Worm (Caenorhabditis elegans) whole organism, L4 larva: ENCODE results near the gene sra-10.

Experiments used
- F10B5.3 ChIP-seq: sonication (generic microtip); optimal IDR thresholded peaks from 2 replicates; lab custom pipeline; 2016; ENCODE audit warnings: mild to moderate bottlenecking, missing genetic modification characterization, missing compliant biosample characterization
- F37D6.2 ChIP-seq: sonication (generic microtip); optimal IDR thresholded peaks from 2 replicates; lab custom pipeline; 2016; ENCODE audit warnings: mild to moderate bottlenecking, missing genetic modification characterization, missing compliant biosample characterization
- F44E2.7 ChIP-seq: fragments of 200-800 bp; sonication (Bioruptor generic); IDR thresholded peaks from 2 replicates; pipeline ENCODE4 v2.1.2; 2022; ENCODE audit warnings: missing genetic modification characterization, missing compliant biosample characterization
- F49E8.2 ChIP-seq: sonication (generic microtip); optimal IDR thresholded peaks from 2 replicates; lab custom pipeline; 2016; ENCODE audit warnings: missing compliant biosample characterization, mild to moderate bottlenecking, missing genetic modification characterization, borderline replicate concordance
- R02D3.7 ChIP-seq: fragments of 150-350 bp; sonication (generic microtip); optimal IDR thresholded peaks from 3 replicates; lab custom pipeline; 2014; ENCODE audit warnings: missing biosample characterization, missing genetic modification characterization
- T20F7.1 ChIP-seq: fragments of 200-800 bp; sonication (Bioruptor generic); optimal IDR thresholded peaks from 2 replicates; lab custom pipeline; 2018; ENCODE audit warnings: mild to moderate bottlenecking, missing genetic modification characterization, missing compliant biosample characterization
- Y48G9A.11 ChIP-seq: fragments of 200-800 bp; sonication (Bioruptor generic); IDR thresholded peaks from 2 replicates; pipeline ENCODE4 v1.3.6; 2022; ENCODE audit warnings: missing genetic modification reagents, missing genetic modification characterization, missing compliant biosample characterization
- Y75B8A.6 ChIP-seq: fragments of 200-800 bp; sonication (Bioruptor generic); IDR thresholded peaks from 2 replicates; pipeline ENCODE4 v1.3.6; 2022; ENCODE audit warnings: missing genetic modification reagents, missing genetic modification characterization, missing compliant biosample characterization
- ZK337.2 ChIP-seq: fragments of 200-800 bp; sonication (Bioruptor generic); IDR thresholded peaks from 2 replicates; pipeline ENCODE4 v1.3.6; 2022; ENCODE audit warnings: missing genetic modification reagents, missing genetic modification characterization, missing compliant biosample characterization
- aha-1 ChIP-seq: fragments of 150-350 bp; peaks from one replicate; lab custom pipeline; 2014; ENCODE audit warnings: missing biosample characterization, missing genetic modification characterization
- ama-1 ChIP-seq: fragments of 150-350 bp; optimal IDR thresholded peaks from 2 replicates; lab custom pipeline; 2014; ENCODE audit warnings: inconsistent platforms, mixed read lengths
- ceh-20 ChIP-seq: fragments of 200-800 bp; sonication (Bioruptor generic); IDR thresholded peaks from 2 replicates; pipeline ENCODE4 v1.3.6; 2022; ENCODE audit warnings: missing genetic modification reagents, missing genetic modification characterization, missing compliant biosample characterization
- ceh-44 ChIP-seq: fragments of 200-800 bp; sonication (Bioruptor generic); IDR thresholded peaks from 2 replicates; pipeline ENCODE4 v1.3.6; 2022; ENCODE audit warnings: missing genetic modification reagents, missing genetic modification characterization, missing compliant biosample characterization
- ctbp-1 ChIP-seq: fragments of 200-800 bp; sonication (Bioruptor generic); IDR thresholded peaks from 2 replicates; pipeline ENCODE4 v1.3.6; 2022; ENCODE audit warnings: missing genetic modification reagents, missing genetic modification characterization, missing compliant biosample characterization
- dmd-6 ChIP-seq: fragments of 200-800 bp; sonication (Bioruptor generic); IDR thresholded peaks from 2 replicates; pipeline ENCODE4 v1.3.6; 2022; ENCODE audit warnings: missing genetic modification reagents, missing genetic modification characterization, missing compliant biosample characterization
- dmd-9 ChIP-seq: fragments of 200-800 bp; sonication (Bioruptor generic); IDR thresholded peaks from 2 replicates; pipeline ENCODE4 v1.3.6; 2022; ENCODE audit warnings: missing genetic modification reagents, missing genetic modification characterization, missing compliant biosample characterization
- egl-43 ChIP-seq: fragments of 200-800 bp; sonication (Bioruptor generic); IDR thresholded peaks from 2 replicates; pipeline ENCODE4 v1.3.6; 2022; ENCODE audit warnings: missing genetic modification reagents, missing genetic modification characterization, missing compliant biosample characterization
- fos-1 ChIP-seq: fragments of 150-350 bp; optimal IDR thresholded peaks from 2 replicates; lab custom pipeline; 2014; ENCODE audit warnings: missing biosample characterization, missing genetic modification characterization
- hif-1 ChIP-seq, 2 experiments: sonication (generic microtip); optimal IDR thresholded peaks; 2 replicates each; lab custom pipeline; 2016 to 2017; ENCODE audit warnings: missing compliant biosample characterization in 2 of 2, missing genetic modification characterization in 2 of 2, missing genetic modification reagents in 2 of 2, missing genotype in 2 of 2, mild to moderate bottlenecking in 1 of 2
- hlh-30 ChIP-seq: sonication (generic microtip); optimal IDR thresholded peaks from 2 replicates; lab custom pipeline; 2017; ENCODE audit warnings: antibody characterized with exemption, mild to moderate bottlenecking, missing genetic modification characterization, missing compliant biosample characterization; ENCODE audit not compliant: insufficient read depth
- jun-1 ChIP-seq: fragments of 150-350 bp; optimal IDR thresholded peaks from 2 replicates; lab custom pipeline; 2014; ENCODE audit warnings: missing biosample characterization, missing genetic modification reagents, missing genetic modification characterization
- lin-1 ChIP-seq: fragments of 200-800 bp; sonication (Bioruptor generic); IDR thresholded peaks from 2 replicates; pipeline ENCODE4 v1.3.6; 2022; ENCODE audit warnings: missing genetic modification reagents, missing genetic modification characterization, missing compliant biosample characterization
- lin-29 ChIP-seq: fragments of 200-800 bp; sonication (Bioruptor generic); IDR thresholded peaks from 2 replicates; pipeline ENCODE4 v1.3.6; 2022; ENCODE audit warnings: missing genetic modification reagents, missing genetic modification characterization, missing compliant biosample characterization
- lin-38 ChIP-seq: fragments of 200-800 bp; sonication (Bioruptor generic); IDR thresholded peaks from 2 replicates; pipeline ENCODE4 v1.3.6; 2022; ENCODE audit warnings: missing genetic modification reagents, missing genetic modification characterization, missing compliant biosample characterization
- madf-5 ChIP-seq, 2 experiments: fragments of 200-800 bp; sonication (Bioruptor generic); IDR thresholded peaks; 2 replicates each; pipeline ENCODE4 v1.3.6; 2022; ENCODE audit warnings: missing compliant biosample characterization in 2 of 2, missing genetic modification characterization in 2 of 2
- madf-9 ChIP-seq: fragments of 200-800 bp; sonication (Bioruptor generic); conservative IDR thresholded peaks from 2 replicates; pipeline ENCODE4 v1.3.6; 2022; ENCODE audit warnings: missing genetic modification reagents, missing genetic modification characterization, missing compliant biosample characterization
- mdt-29 ChIP-seq: fragments of 200-800 bp; sonication (Bioruptor generic); IDR thresholded peaks from 2 replicates; pipeline ENCODE4 v1.3.6; 2022; ENCODE audit warnings: missing genetic modification reagents, missing genetic modification characterization, missing compliant biosample characterization
- mep-1 ChIP-seq: fragments of 150-350 bp; sonication (generic microtip); optimal IDR thresholded peaks from 3 replicates; lab custom pipeline; 2014; ENCODE audit warnings: missing biosample characterization, missing genetic modification characterization
- mxl-2 ChIP-seq: fragments of 200-800 bp; sonication (Bioruptor generic); conservative IDR thresholded peaks from 2 replicates; pipeline ENCODE4 v1.3.6; 2022; ENCODE audit warnings: missing genetic modification reagents, missing genetic modification characterization, missing compliant biosample characterization
- nhr-111 ChIP-seq: fragments of 200-800 bp; sonication (Bioruptor generic); optimal IDR thresholded peaks from 2 replicates; lab custom pipeline; 2018; ENCODE audit warnings: mild to moderate bottlenecking, missing genetic modification characterization, missing compliant biosample characterization
- nhr-42 ChIP-seq: fragments of 200-800 bp; sonication (Bioruptor generic); IDR thresholded peaks from 2 replicates; pipeline ENCODE4 v1.3.6; 2022; ENCODE audit warnings: missing genetic modification characterization, missing compliant biosample characterization
- nhr-76 ChIP-seq: fragments of 150-350 bp; optimal IDR thresholded peaks from 2 replicates; lab custom pipeline; 2014; ENCODE audit warnings: missing biosample characterization, missing genetic modification characterization
- pha-4 ChIP-seq, 2 experiments: fragments of 150-350 bp in 1 of 2; fragments of 200-800 bp in 1 of 2; sonication (Bioruptor generic) in 1 of 2; IDR thresholded peaks in 1 of 2; optimal IDR thresholded peaks in 1 of 2; 2 replicates each; pipeline versions ENCODE4 v1.3.6 to Lab custom; 2014 to 2022; ENCODE audit warnings: missing genetic modification characterization in 2 of 2, missing genetic modification reagents in 2 of 2, missing biosample characterization in 1 of 2, missing compliant biosample characterization in 1 of 2
- php-3 ChIP-seq: fragments of 200-800 bp; sonication (Bioruptor generic); IDR thresholded peaks from 2 replicates; pipeline ENCODE4 v1.3.6; 2022; ENCODE audit warnings: missing genetic modification reagents, missing genetic modification characterization, missing compliant biosample characterization
- rbr-2 ChIP-seq: sonication (generic microtip); optimal IDR thresholded peaks from 2 replicates; lab custom pipeline; 2016; ENCODE audit warnings: missing genotype, missing genetic modification characterization, missing compliant biosample characterization
- set-16 ChIP-seq: fragments of 200-800 bp; sonication (Bioruptor generic); IDR thresholded peaks from 2 replicates; pipeline ENCODE4 v1.3.6; 2022; ENCODE audit warnings: missing genetic modification reagents, missing genetic modification characterization, missing compliant biosample characterization
- skn-1 ChIP-seq: fragments of 150-350 bp; optimal IDR thresholded peaks from 2 replicates; lab custom pipeline; 2014; ENCODE audit warnings: missing biosample characterization, missing genetic modification characterization
- spr-1 ChIP-seq: sonication (generic microtip); optimal IDR thresholded peaks from 2 replicates; lab custom pipeline; 2016; ENCODE audit warnings: mild to moderate bottlenecking, missing genetic modification characterization, missing compliant biosample characterization
- vab-7 ChIP-seq: fragments of 200-800 bp; sonication (Bioruptor generic); IDR thresholded peaks from 2 replicates; pipeline ENCODE4 v1.3.6; 2022; ENCODE audit warnings: missing genetic modification reagents, missing genetic modification characterization, missing compliant biosample characterization
- zip-11 ChIP-seq: fragments of 200-800 bp; sonication (Bioruptor generic); IDR thresholded peaks from 2 replicates; pipeline ENCODE4 v1.3.6; 2022; ENCODE audit warnings: missing genetic modification characterization, missing compliant biosample characterization

The sra-10 gene

DNA sequence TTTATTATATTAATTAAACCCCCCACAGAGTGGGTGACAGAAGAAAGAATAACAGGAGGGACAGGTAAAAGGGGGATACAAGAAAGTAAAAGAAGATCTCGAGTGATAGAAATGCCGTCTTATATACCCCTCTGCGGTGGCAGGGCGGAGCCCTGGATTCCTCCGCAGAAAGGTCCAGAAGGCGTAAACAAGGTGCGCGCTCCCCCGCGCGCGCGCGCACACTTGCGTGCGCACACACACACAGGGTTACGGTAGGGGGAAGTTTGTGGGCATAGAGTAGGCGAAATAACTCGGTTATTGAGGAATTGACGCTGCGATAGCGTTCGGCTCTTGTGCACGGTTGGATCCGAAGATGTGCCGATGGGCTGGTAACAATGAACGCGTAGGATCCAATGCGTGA lies 37.8 kb upstream of the sra-10 start:
- TF ChIP-seq set-16 (GFP tag; lab: Robert Waterston, UW) (peak; percentile 96), Y48G9A.11 (GFP tag; lab: Robert Waterston, UW) (0 out of 2 replicates have a peak, but pooled peaks have one; percentile 6), egl-43 (GFP tag; lab: Robert Waterston, UW) (peak; percentile 62; the same call in 1 of the 2 replicates)

DNA sequence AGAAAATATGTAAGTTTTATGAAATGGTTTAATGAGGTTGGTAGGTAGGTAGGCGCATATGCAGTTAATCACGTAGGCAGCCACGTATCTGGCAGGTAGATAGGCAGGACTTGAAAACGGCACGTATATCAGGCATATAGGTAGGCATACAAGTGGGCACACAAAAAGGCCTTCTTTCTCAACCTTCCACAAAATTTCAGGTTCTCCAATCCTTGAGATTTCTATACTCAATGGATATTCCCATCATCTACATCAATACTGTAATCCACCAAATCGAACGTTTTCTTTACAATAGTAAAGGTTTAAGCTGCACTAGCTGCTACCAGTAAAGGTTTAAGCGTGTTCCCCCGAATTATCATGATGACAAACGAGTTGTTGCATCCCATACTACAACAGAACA lies 37.4 kb upstream of the sra-10 start:
- TF ChIP-seq jun-1 (tag; lab: Kevin White, UChicago) (no peak), Y48G9A.11 (GFP tag; lab: Robert Waterston, UW) (no peak), nhr-42 (GFP tag; lab: Robert Waterston, UW) (no peak), lin-38 (GFP tag; lab: Robert Waterston, UW) (no peak; the same call in 1 of the 2 replicates), zip-11 (no peak), ctbp-1 (GFP tag; lab: Robert Waterston, UW) (no peak), lin-29 (no peak), madf-5 (GFP tag; IDR thresholded peaks at IDR 0.05; lab: Robert Waterston, UW) (no peak), ceh-44 (GFP tag; lab: Robert Waterston, UW) (no peak), hlh-30 (tag; lab: Kevin White, UChicago) (no peak), F37D6.2 (no peak)

DNA sequence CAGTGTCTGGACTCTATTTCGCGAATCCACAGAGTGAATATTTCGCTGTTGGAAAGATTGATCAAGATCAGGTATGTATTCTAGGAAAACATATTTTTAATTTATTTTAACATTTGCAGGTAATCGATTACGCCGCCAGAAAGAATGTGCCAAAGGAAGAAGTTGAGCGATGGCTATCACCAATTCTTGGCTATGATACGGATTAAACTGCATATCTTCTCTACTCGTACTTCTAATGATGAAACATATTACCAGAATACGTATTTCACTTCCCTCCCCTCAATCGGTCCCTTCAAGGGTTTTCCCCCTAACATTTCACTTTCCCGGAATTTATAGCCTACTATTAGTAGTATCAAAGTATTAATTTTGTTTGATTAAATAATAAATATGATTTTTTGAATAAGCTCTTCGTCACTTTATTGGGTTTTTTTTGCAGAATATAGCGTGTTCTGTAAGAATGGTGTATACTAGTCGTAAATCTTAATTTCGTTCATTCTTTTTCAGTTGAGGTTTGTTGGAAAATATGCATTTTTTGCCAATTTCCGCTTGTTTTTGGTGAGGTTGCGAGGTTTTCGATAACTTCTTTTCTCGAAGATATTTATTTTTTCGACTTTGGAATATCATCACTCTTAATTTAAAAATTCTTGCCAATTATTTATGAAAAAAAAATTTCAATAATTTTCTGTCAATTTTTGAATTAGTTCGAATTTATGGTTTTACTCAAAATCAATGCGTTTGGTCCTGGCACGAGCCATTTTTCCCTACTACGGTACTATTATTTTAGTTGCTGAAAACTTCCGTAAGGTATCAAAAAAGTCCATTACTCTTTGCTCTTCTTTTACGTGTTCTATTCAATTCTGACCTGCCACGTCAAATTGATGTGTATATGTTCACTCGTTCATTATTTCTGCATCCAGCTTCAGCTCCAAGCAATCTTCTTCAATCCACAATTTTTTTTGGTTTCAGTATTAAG lies 36.1 kb upstream of the sra-10 start:
- TF ChIP-seq F37D6.2 (no peak), mdt-29 (GFP tag; lab: Robert Waterston, UW) (no peak), Y75B8A.6 (GFP tag; lab: Robert Waterston, UW) (no peak), madf-9 (GFP tag; lab: Robert Waterston, UW) (no peak), nhr-111 (peak; percentile 5), jun-1 (tag; lab: Kevin White, UChicago) (no peak), mxl-2 (GFP tag; lab: Robert Waterston, UW) (no peak), dmd-9 (no peak), F10B5.3 (tag; lab: Kevin White, UChicago) (no peak), ceh-44 (GFP tag; lab: Robert Waterston, UW) (no peak), rbr-2 (tag; lab: Kevin White, UChicago) (no peak), skn-1 (tag; lab: Kevin White, UChicago) (no peak), mep-1 (tag; lab: Kevin White, UChicago) (no peak), hif-1 (tag; optimal IDR thresholded peaks at IDR 0.05; lab: Kevin White, UChicago) (peak in 1 of 2 experiments; percentile 22), dmd-6 (GFP tag; lab: Robert Waterston, UW) (peak; percentile 13; the same call in 1 of the 2 replicates), pha-4 (GFP tag; IDR thresholded peaks at IDR 0.05; lab: Robert Waterston, UW) (no peak; the same call in 1 of the 2 replicates), pha-4 (tag; optimal IDR thresholded peaks at IDR 0.05; lab: Kevin White, UChicago) (no peak), lin-38 (GFP tag; lab: Robert Waterston, UW) (peak; percentile 33; the same call in 1 of the 2 replicates), ceh-20 (GFP tag; lab: Robert Waterston, UW) (0 out of 2 replicates have a peak, but pooled peaks have one; percentile 7), F49E8.2 (tag; lab: Kevin White, UChicago) (no peak), lin-29 (no peak), vab-7 (no peak), nhr-76 (tag; lab: Kevin White, UChicago) (no peak), spr-1 (tag; lab: Kevin White, UChicago) (no peak), fos-1 (tag; lab: Kevin White, UChicago) (no peak), ama-1 (peak; percentile 62), php-3 (GFP tag; lab: Robert Waterston, UW) (peak; percentile 35; the same call in 1 of the 2 replicates), T20F7.1 (GFP tag; lab: Kevin White, UChicago) (no peak), lin-1 (GFP tag; lab: Robert Waterston, UW) (no peak), aha-1 (peak; percentile 95), R02D3.7 (tag; lab: Kevin White, UChicago) (no peak), ZK337.2 (GFP tag; lab: Robert Waterston, UW) (no peak), F44E2.7 (0 out of 2 replicates have a peak, but pooled peaks have one; percentile 62)
